Fruit fly (Drosophila melanogaster) whole organism, embryonic: Measurements from ENCODE around the gene Sc2.

Experiments used
- B-H2 ChIP-seq: fragments of 200-800 bp; sonication (Bioruptor generic); optimal IDR thresholded peaks from 2 replicates; lab custom pipeline; 2018; ENCODE audit warnings: missing biosample characterization, mild to moderate bottlenecking, missing genetic modification characterization
- Bteb2 ChIP-seq: fragments of 200-800 bp; sonication (Bioruptor generic); optimal IDR thresholded peaks from 2 replicates; lab custom pipeline; 2016; ENCODE audit warnings: missing biosample characterization, missing genetic modification characterization
- CG10274 ChIP-seq: fragments of 200-800 bp; sonication (Bioruptor generic); optimal IDR thresholded peaks from 3 replicates; lab custom pipeline; 2017; ENCODE audit warnings: missing biosample characterization, mild to moderate bottlenecking, missing genetic modification characterization
- CG10565 ChIP-seq: fragments of 200-800 bp; sonication (Bioruptor generic); optimal IDR thresholded peaks from 3 replicates; lab custom pipeline; 2016; ENCODE audit warnings: missing biosample characterization, mild to moderate bottlenecking, missing genetic modification characterization
- CG1233 ChIP-seq: fragments of 200-800 bp; sonication (Bioruptor generic); optimal IDR thresholded peaks from 4 replicates; lab custom pipeline; 2018; ENCODE audit warnings: missing biosample characterization, mild to moderate bottlenecking, missing genetic modification characterization
- CG13287 ChIP-seq: fragments of 200-800 bp; sonication (Bioruptor generic); IDR thresholded peaks from 2 replicates; pipeline ENCODE4 v1.3.6; 2022; ENCODE audit warnings: missing biosample characterization, missing genetic modification characterization; ENCODE audit not compliant: partially characterized antibody
- CG15269 ChIP-seq: fragments of 200-800 bp; sonication (Bioruptor generic); optimal IDR thresholded peaks from 2 replicates; lab custom pipeline; 2018; ENCODE audit warnings: missing biosample characterization, mild to moderate bottlenecking, missing genetic modification characterization, moderate library complexity
- CG17328 ChIP-seq: fragments of 200-800 bp; sonication (Bioruptor generic); IDR thresholded peaks from 2 replicates; pipeline ENCODE4 v1.3.6; 2022; ENCODE audit warnings: missing biosample characterization, missing genetic modification characterization
- CG17568 ChIP-seq: fragments of 200-800 bp; sonication (Bioruptor generic); optimal IDR thresholded peaks from 2 replicates; lab custom pipeline; 2018; ENCODE audit warnings: missing biosample characterization, mild to moderate bottlenecking, missing genetic modification characterization, moderate library complexity
- CG18619 ChIP-seq: fragments of 200-800 bp; sonication (Bioruptor generic); optimal IDR thresholded peaks from 3 replicates; lab custom pipeline; 2017; ENCODE audit warnings: missing biosample characterization, mild to moderate bottlenecking, missing genetic modification characterization
- CG2120 ChIP-seq: fragments of 200-800 bp; sonication (Bioruptor generic); optimal IDR thresholded peaks from 3 replicates; lab custom pipeline; 2016; ENCODE audit warnings: missing biosample characterization, missing genetic modification characterization
- CG2199 ChIP-seq: fragments of 200-800 bp; sonication (Bioruptor generic); IDR thresholded peaks from 3 replicates; pipeline ENCODE4 v1.3.6; 2022; ENCODE audit warnings: missing biosample characterization, missing genetic modification characterization
- CG30020 ChIP-seq: fragments of 200-800 bp; optimal IDR thresholded peaks from 2 replicates; lab custom pipeline; 2019; ENCODE audit warnings: missing biosample characterization, mild to moderate bottlenecking, missing genetic modification characterization, moderate library complexity
- CG31224 ChIP-seq: fragments of 200-800 bp; sonication (Bioruptor generic); IDR thresholded peaks from 2 replicates; pipeline ENCODE4 v1.3.6; 2022; ENCODE audit warnings: missing biosample characterization, missing genetic modification characterization
- CG32532 ChIP-seq: fragments of 200-800 bp; sonication (Bioruptor generic); IDR thresholded peaks from 2 replicates; pipeline ENCODE4 v1.3.6; 2022; ENCODE audit warnings: missing biosample characterization, missing genetic modification characterization
- CG32772 ChIP-seq: fragments of 200-800 bp; sonication (Bioruptor generic); IDR thresholded peaks from 2 replicates; pipeline ENCODE4 v1.3.6; 2022; ENCODE audit warnings: missing biosample characterization, missing genetic modification characterization
- CG33213 ChIP-seq: fragments of 200-800 bp; sonication (Bioruptor generic); optimal IDR thresholded peaks from 3 replicates; lab custom pipeline; 2016; ENCODE audit warnings: missing biosample characterization, missing genetic modification characterization
- CG43689 ChIP-seq: fragments of 200-800 bp; sonication (Bioruptor generic); IDR thresholded peaks from 2 replicates; pipeline ENCODE4 v1.3.6; 2022; ENCODE audit warnings: missing biosample characterization, missing genetic modification characterization
- CG5180 ChIP-seq: fragments of 200-800 bp; sonication (Bioruptor generic); optimal IDR thresholded peaks from 3 replicates; lab custom pipeline; 2017; ENCODE audit warnings: missing biosample characterization, missing genetic modification characterization, mild to moderate bottlenecking, moderate library complexity, missing genetic modification reagents
- CG6683 ChIP-seq: fragments of 200-800 bp; sonication (Bioruptor generic); optimal IDR thresholded peaks from 2 replicates; lab custom pipeline; 2017; ENCODE audit warnings: missing biosample characterization, mild to moderate bottlenecking, missing genetic modification characterization, missing genetic modification reagents
- CG7928 ChIP-seq: fragments of 200-800 bp; sonication (Bioruptor generic); optimal IDR thresholded peaks from 2 replicates; lab custom pipeline; 2017; ENCODE audit warnings: missing biosample characterization, mild to moderate bottlenecking, missing genetic modification characterization
- CG8478 ChIP-seq: fragments of >200 bp; optimal IDR thresholded peaks from 2 replicates; lab custom pipeline; 2018
- CG8944 ChIP-seq: fragments of 200-800 bp; sonication (Bioruptor generic); optimal IDR thresholded peaks from 3 replicates; lab custom pipeline; 2016; ENCODE audit warnings: missing biosample characterization, missing genetic modification characterization
- Dad ChIP-seq: fragments of 200-800 bp; sonication (Bioruptor generic); optimal IDR thresholded peaks from 3 replicates; lab custom pipeline; 2016; ENCODE audit warnings: missing biosample characterization, missing genetic modification characterization
- Dek ChIP-seq: fragments of 200-800 bp; sonication (Bioruptor generic); optimal IDR thresholded peaks from 3 replicates; lab custom pipeline; 2019; ENCODE audit warnings: missing biosample characterization, mild to moderate bottlenecking, missing genetic modification characterization, moderate library complexity
- Dref ChIP-seq: fragments of 200-800 bp; sonication (Bioruptor generic); IDR thresholded peaks from 2 replicates; pipeline ENCODE4 v1.3.6; 2022; ENCODE audit warnings: missing biosample characterization, missing genetic modification characterization
- GATAe ChIP-seq: fragments of 200-800 bp; sonication (Bioruptor generic); conservative IDR thresholded peaks from 2 replicates; pipeline ENCODE4 v1.3.6; 2022; ENCODE audit warnings: missing biosample characterization, missing genetic modification characterization
- Nf-YC ChIP-seq: fragments of 200-800 bp; optimal IDR thresholded peaks from 3 replicates; lab custom pipeline; 2019; ENCODE audit warnings: missing biosample characterization, mild to moderate bottlenecking, missing genetic modification characterization, moderate library complexity
- Six4 ChIP-seq: fragments of 200-800 bp; sonication (Bioruptor generic); optimal IDR thresholded peaks from 2 replicates; lab custom pipeline; 2016; ENCODE audit warnings: missing biosample characterization, missing genetic modification characterization
- Ssrp ChIP-seq: fragments of 200-800 bp; sonication (Bioruptor generic); optimal IDR thresholded peaks from 2 replicates; lab custom pipeline; 2018; ENCODE audit warnings: missing biosample characterization, mild to moderate bottlenecking, missing genetic modification characterization, moderate library complexity
- ac ChIP-seq: fragments of 200-800 bp; sonication (Bioruptor generic); optimal IDR thresholded peaks from 3 replicates; lab custom pipeline; 2017; ENCODE audit warnings: missing biosample characterization, mild to moderate bottlenecking, missing genetic modification characterization
- aop ChIP-seq: fragments of 200-800 bp; sonication (Bioruptor generic); IDR thresholded peaks from 2 replicates; pipeline ENCODE4 v1.3.6; 2022; ENCODE audit warnings: missing biosample characterization, missing genetic modification characterization
- ara ChIP-seq: fragments of 200-800 bp; sonication (Bioruptor generic); IDR thresholded peaks from 2 replicates; pipeline ENCODE4 v1.3.6; 2022; ENCODE audit warnings: missing biosample characterization, missing genetic modification characterization
- ase ChIP-seq: fragments of 200-800 bp; sonication (Bioruptor generic); IDR thresholded peaks from 3 replicates; pipeline ENCODE4 v1.3.6; 2022; ENCODE audit warnings: missing biosample characterization, missing genetic modification characterization
- ato ChIP-seq: fragments of 200-800 bp; sonication (Bioruptor generic); IDR thresholded peaks from 2 replicates; pipeline ENCODE4 v1.3.6; 2022; ENCODE audit warnings: missing biosample characterization, missing genetic modification characterization; ENCODE audit not compliant: partially characterized antibody
- br ChIP-seq: fragments of >200 bp; optimal IDR thresholded peaks from 2 replicates; lab custom pipeline; 2017
- chif ChIP-seq, 2 experiments: fragments of 200-800 bp; sonication (Bioruptor generic); optimal IDR thresholded peaks; 3 replicates each; lab custom pipeline; 2016; ENCODE audit warnings: missing biosample characterization in 2 of 2, missing genetic modification characterization in 2 of 2
- chinmo ChIP-seq: fragments of 200-800 bp; sonication (Bioruptor generic); IDR thresholded peaks from 4 replicates; pipeline ENCODE4 v1.3.6; 2022; ENCODE audit warnings: missing biosample characterization, missing genetic modification characterization; ENCODE audit not compliant: partially characterized antibody
- cwo ChIP-seq: fragments of 200-800 bp; sonication (Bioruptor generic); optimal IDR thresholded peaks from 3 replicates; lab custom pipeline; 2017; ENCODE audit warnings: missing biosample characterization, missing genetic modification characterization, mild to moderate bottlenecking, moderate library complexity, missing genetic modification reagents
- fd96Cb ChIP-seq: fragments of 200-800 bp; sonication (Bioruptor generic); optimal IDR thresholded peaks from 2 replicates; lab custom pipeline; 2018; ENCODE audit warnings: missing biosample characterization, mild to moderate bottlenecking, missing genetic modification characterization, moderate library complexity
- grn ChIP-seq: fragments of 200-800 bp; sonication (Bioruptor generic); optimal IDR thresholded peaks from 3 replicates; lab custom pipeline; 2017; ENCODE audit warnings: missing biosample characterization, missing genetic modification characterization
- hkb ChIP-seq, 2 experiments: fragments of 200-800 bp in 1 of 2; fragments of >200 bp in 1 of 2; sonication (Bioruptor generic) in 1 of 2; IDR thresholded peaks in 1 of 2; optimal IDR thresholded peaks in 1 of 2; 2 replicates each; pipeline versions ENCODE4 v1.3.6 to Lab custom; 2017 to 2022; ENCODE audit warnings: missing biosample characterization in 1 of 2, missing genetic modification characterization in 1 of 2
- jing ChIP-seq: fragments of 200-800 bp; sonication (Bioruptor generic); optimal IDR thresholded peaks from 2 replicates; lab custom pipeline; 2018; ENCODE audit warnings: missing biosample characterization, mild to moderate bottlenecking, missing genetic modification characterization
- jumu ChIP-seq: fragments of 200-800 bp; sonication (Bioruptor generic); optimal IDR thresholded peaks from 3 replicates; lab custom pipeline; 2016; ENCODE audit warnings: missing biosample characterization, missing genetic modification characterization
- kah ChIP-seq: fragments of 200-800 bp; sonication (Bioruptor generic); optimal IDR thresholded peaks from 2 replicates; lab custom pipeline; 2018; ENCODE audit warnings: missing biosample characterization, mild to moderate bottlenecking, missing genetic modification characterization
- lab ChIP-seq: fragments of 200-800 bp; sonication (Bioruptor generic); optimal IDR thresholded peaks from 3 replicates; lab custom pipeline; 2017; ENCODE audit warnings: missing biosample characterization, missing genetic modification characterization, mild to moderate bottlenecking, moderate library complexity, missing genetic modification reagents
- sob ChIP-seq: fragments of 200-800 bp; sonication (Bioruptor generic); IDR thresholded peaks from 2 replicates; pipeline ENCODE4 v1.3.6; 2022; ENCODE audit warnings: missing biosample characterization, missing genetic modification characterization
- toy ChIP-seq: fragments of 200-800 bp; sonication (Bioruptor generic); IDR thresholded peaks from 2 replicates; pipeline ENCODE4 v1.3.6; 2022; ENCODE audit warnings: missing biosample characterization, missing genetic modification characterization
- usp ChIP-seq: fragments of >200 bp; optimal IDR thresholded peaks from 2 replicates; lab custom pipeline; 2017; ENCODE audit warnings: missing biosample characterization, missing genetic modification characterization

Gene Sc2

dm6 chr3L:3862504-3863380, 40.5 kb upstream of the Sc2 start (continued):
- TF ChIP-seq B-H2 (GFP tag; lab: Kevin White, UChicago) = no peak
- no peak for TF ChIP-seq br (lab: Kevin White, UChicago)
- no peak for TF ChIP-seq CG2199 (GFP tag; lab: Robert Waterston, UW)
- no peak for TF ChIP-seq aop (GFP tag; lab: Robert Waterston, UW)
- TF ChIP-seq ac (GFP tag; lab: Kevin White, UChicago) = no peak
- TF ChIP-seq kah (GFP tag; lab: Kevin White, UChicago) = no peak
- TF ChIP-seq CG2120 = peak; percentile 27
- peak; percentile 58 for TF ChIP-seq CG8944 (GFP tag; lab: Kevin White, UChicago)
- TF ChIP-seq hkb (optimal IDR thresholded peaks at IDR 0.05; lab: Kevin White, UChicago) = no peak
- TF ChIP-seq hkb (GFP tag; IDR thresholded peaks at IDR 0.05; lab: Robert Waterston, UW) = peak; percentile 48; the same call in 1 of the 2 replicates
- TF ChIP-seq CG18619 (GFP tag; lab: Kevin White, UChicago) = peak; percentile 43
- TF ChIP-seq CG17328 (GFP tag; lab: Robert Waterston, UW) = peak; percentile 83; the same call in 1 of the 2 replicates
- TF ChIP-seq CG32772 (GFP tag; lab: Robert Waterston, UW) = no peak
- no peak for TF ChIP-seq Dek (tag; lab: Kevin White, UChicago)
- peak; percentile 39 for TF ChIP-seq CG10565
- TF ChIP-seq CG32532 (GFP tag; lab: Robert Waterston, UW) = no peak
- peak; percentile 71 for TF ChIP-seq jing (GFP tag; lab: Kevin White, UChicago)
- TF ChIP-seq Ssrp (tag; lab: Kevin White, UChicago) = peak; percentile 74
- TF ChIP-seq CG17568 (GFP tag; lab: Kevin White, UChicago) = peak; percentile 38
- peak; percentile 4 for TF ChIP-seq Bteb2 (GFP tag; lab: Kevin White, UChicago)
- TF ChIP-seq usp (GFP tag; lab: Kevin White, UChicago) = no peak
- peak; percentile 62 for TF ChIP-seq CG33213 (GFP tag; lab: Kevin White, UChicago)
- no peak for TF ChIP-seq toy
- TF ChIP-seq Dad (GFP tag; lab: Kevin White, UChicago) = peak; percentile 22
- TF ChIP-seq Dref (GFP tag; lab: Robert Waterston, UW) = no peak
- peak; percentile 81 for TF ChIP-seq grn (GFP tag; lab: Kevin White, UChicago)
- TF ChIP-seq CG1233 (GFP tag; lab: Kevin White, UChicago) = peak; percentile 9
- TF ChIP-seq CG10274 = no peak
- TF ChIP-seq CG13287 = no peak
- TF ChIP-seq sob (GFP tag; lab: Robert Waterston, UW) = no peak; the same call in 1 of the 2 replicates
- no peak for TF ChIP-seq GATAe (GFP tag; lab: Robert Waterston, UW)
- TF ChIP-seq CG30020 (tag; lab: Kevin White, UChicago) = peak; percentile 15
- TF ChIP-seq ase (GFP tag; lab: Robert Waterston, UW) = no peak
- no peak for TF ChIP-seq CG43689 (GFP tag; lab: Robert Waterston, UW)
- peak; percentile 68 for TF ChIP-seq Six4 (GFP tag; lab: Kevin White, UChicago)
- no peak for TF ChIP-seq CG6683
- no peak for TF ChIP-seq jumu
- no peak for TF ChIP-seq chinmo
- no peak for TF ChIP-seq CG8478 (lab: Kevin White, UChicago)
- no peak for TF ChIP-seq ato (GFP tag; lab: Robert Waterston, UW)
- TF ChIP-seq chif (GFP tag; optimal IDR thresholded peaks at IDR 0.05; lab: Kevin White, UChicago) = peak; percentile 70 to 89
- TF ChIP-seq ara (GFP tag; lab: Robert Waterston, UW) = peak; percentile 67
- TF ChIP-seq CG15269 (tag; lab: Kevin White, UChicago) = peak; percentile 35
- no peak for TF ChIP-seq CG31224 (GFP tag; lab: Robert Waterston, UW)
- no peak for TF ChIP-seq CG5180 (GFP tag; lab: Kevin White, UChicago)
- peak; percentile 37 for TF ChIP-seq lab (GFP tag; lab: Kevin White, UChicago)
- peak; percentile 81 for TF ChIP-seq fd96Cb (tag; lab: Kevin White, UChicago)
- TF ChIP-seq cwo (GFP tag; lab: Kevin White, UChicago) = no peak
- TF ChIP-seq CG7928 (GFP tag; lab: Kevin White, UChicago) = no peak
- no peak for TF ChIP-seq Nf-YC (tag; lab: Kevin White, UChicago)
